Fruit fly (Drosophila melanogaster): ENCODE results near the gene Dd.

Gene Dd

dm6 chrX:21306485-21307142, 17.2 kb downstream of the Dd start, which contains the start of gene Abca3 (continued):
- no peak for TF ChIP-seq zen2 (GFP tag; IDR thresholded peaks at IDR 0.05; ENCODE audit: partially characterized antibody)
- peak; percentile 1 for TF ChIP-seq Hey (tag; optimal IDR thresholded peaks at IDR 0.05)
- peak; percentile 75 for TF ChIP-seq CG11695 (GFP tag; IDR thresholded peaks at IDR 0.05)
- no peak for TF ChIP-seq chinmo (GFP tag; IDR thresholded peaks at IDR 0.05; ENCODE audit: partially characterized antibody)
- TF ChIP-seq Ptx1 (GFP tag; IDR thresholded peaks at IDR 0.05), result peak; percentile 68
- peak; percentile 69 for TF ChIP-seq pho (GFP tag; optimal IDR thresholded peaks at IDR 0.05)
- peak; percentile 25 for TF ChIP-seq CG4424 (GFP tag; optimal IDR thresholded peaks at IDR 0.05)
- TF ChIP-seq bbx (GFP tag; IDR thresholded peaks at IDR 0.05; ENCODE audit: partially characterized antibody), result no peak
- peak; percentile 23 for TF ChIP-seq jumu (GFP tag; optimal IDR thresholded peaks at IDR 0.05)
- no peak; the same call in 3 of the 4 replicates for TF ChIP-seq Gug (GFP tag; IDR thresholded peaks at IDR 0.05)
- TF ChIP-seq HLHmδ (GFP tag; optimal IDR thresholded peaks at IDR 0.05), result no peak
- peak; percentile 21 for TF ChIP-seq CG31365 (tag; optimal IDR thresholded peaks at IDR 0.05)
- TF ChIP-seq fru (optimal IDR thresholded peaks at IDR 0.05), result no peak
- TF ChIP-seq shn (GFP tag; optimal IDR thresholded peaks at IDR 0.05), result peak; percentile 63
- no peak for TF ChIP-seq wor (GFP tag; IDR thresholded peaks at IDR 0.05)
- peak; percentile 35 for TF ChIP-seq Hr3 (GFP tag; optimal IDR thresholded peaks at IDR 0.05)
- peak; percentile 63 for TF ChIP-seq cg (GFP tag; optimal IDR thresholded peaks at IDR 0.05)
- peak; percentile 65 for TF ChIP-seq CG12769 (tag; optimal IDR thresholded peaks at IDR 0.05)
- no peak for TF ChIP-seq ato (GFP tag; IDR thresholded peaks at IDR 0.05; ENCODE audit: partially characterized antibody)
- peak; percentile 35; the same call in 1 of the 2 replicates for TF ChIP-seq sisA (GFP tag; IDR thresholded peaks at IDR 0.05)
- no peak for TF ChIP-seq CG5953 (GFP tag; IDR thresholded peaks at IDR 0.05)
- TF ChIP-seq CG14441 (GFP tag; IDR thresholded peaks at IDR 0.05), result no peak
- TF ChIP-seq CG15011 (GFP tag; optimal IDR thresholded peaks at IDR 0.05), result peak; percentile 10
- peak; percentile 31 for TF ChIP-seq Hsf (GFP tag; optimal IDR thresholded peaks at IDR 0.05)
- TF ChIP-seq CTCF (GFP tag; optimal IDR thresholded peaks at IDR 0.05), result no peak
- peak; percentile 9 for TF ChIP-seq salm (tag; optimal IDR thresholded peaks at IDR 0.05)
- peak; percentile 40 for TF ChIP-seq D19B (GFP tag; optimal IDR thresholded peaks at IDR 0.05)
- peak; percentile 43; the same call in 1 of the 2 replicates for TF ChIP-seq esg (GFP tag; conservative IDR thresholded peaks at IDR 0.05)
- peak in 1 of 2 experiments; percentile 26 for TF ChIP-seq insv (GFP tag; optimal IDR thresholded peaks at IDR 0.05)
- peak; percentile 22; the same call in 1 of the 2 replicates for TF ChIP-seq Adf1 (GFP tag; IDR thresholded peaks at IDR 0.05)
- TF ChIP-seq CG15601 (tag; optimal IDR thresholded peaks at IDR 0.05), result peak; percentile 57
- no peak for TF ChIP-seq CG17612 (GFP tag; IDR thresholded peaks at IDR 0.05)
- peak; percentile 67 for TF ChIP-seq nmo (GFP tag; optimal IDR thresholded peaks at IDR 0.05)
- peak in 1 of 2 experiments; percentile 48 for TF ChIP-seq tll (GFP tag; optimal IDR thresholded peaks at IDR 0.05)
- no peak for TF ChIP-seq psq (GFP tag; optimal IDR thresholded peaks at IDR 0.05)
- TF ChIP-seq Lim3 (GFP tag; IDR thresholded peaks at IDR 0.05), result no peak
- no peak for TF ChIP-seq dmrt99B (tag; optimal IDR thresholded peaks at IDR 0.05)
- TF ChIP-seq vfl (GFP tag; optimal IDR thresholded peaks at IDR 0.05), result peak; percentile 53
- TF ChIP-seq disco-r (GFP tag; optimal IDR thresholded peaks at IDR 0.05), result no peak
- no peak for TF ChIP-seq CG1832 (GFP tag; optimal IDR thresholded peaks at IDR 0.05)
- TF ChIP-seq HHEX (GFP tag; optimal IDR thresholded peaks at IDR 0.05), result peak; percentile 47
- peak; percentile 39 for TF ChIP-seq CG30020 (tag; optimal IDR thresholded peaks at IDR 0.05)
- peak; percentile 46 for TF ChIP-seq Myb (GFP tag; optimal IDR thresholded peaks at IDR 0.05)
- TF ChIP-seq CG3065 (GFP tag; optimal IDR thresholded peaks at IDR 0.05), result no peak
- TF ChIP-seq Sox102F (GFP tag; optimal IDR thresholded peaks at IDR 0.05), result peak; percentile 14
- TF ChIP-seq ttk (GFP tag; IDR thresholded peaks at IDR 0.05), result no peak
- TF ChIP-seq Optix (GFP tag; IDR thresholded peaks at IDR 0.05), result no peak
- no peak for TF ChIP-seq sima (GFP tag; optimal IDR thresholded peaks at IDR 0.05)
- peak; percentile 2 for TF ChIP-seq bab2 (GFP tag; optimal IDR thresholded peaks at IDR 0.05)
- TF ChIP-seq CG10267 (tag; optimal IDR thresholded peaks at IDR 0.05), result peak; percentile 55
- no peak for TF ChIP-seq CG1024 (GFP tag; IDR thresholded peaks at IDR 0.05)

All from whole organism, embryonic.